Worm (Caenorhabditis elegans) whole organism, L4/young adult: ENCODE data around the gene rpl-35.

Experiments
- W03F9.2 ChIP-seq: fragments of 150-350 bp; optimal IDR thresholded peaks from 2 replicates; lab custom pipeline; 2014; ENCODE audit warnings: missing biosample characterization, missing genetic modification characterization
- dao-5 ChIP-seq: sonication (generic microtip); optimal IDR thresholded peaks from 2 replicates; lab custom pipeline; 2016; ENCODE audit warnings: missing genotype, missing genetic modification characterization, moderate library complexity, missing compliant biosample characterization
- him-1 ChIP-seq: sonication (generic microtip); optimal IDR thresholded peaks from 2 replicates; lab custom pipeline; 2016; ENCODE audit warnings: missing genotype, missing genetic modification reagents, missing genetic modification characterization, missing compliant biosample characterization

Gene rpl-35

ce11 chrIII:7824041-7824440 is 30.9 kb upstream of the rpl-35 start:
- no peak for TF ChIP-seq dao-5 (tag; lab: Kevin White, UChicago)
- no peak for TF ChIP-seq him-1 (tag; lab: Kevin White, UChicago)
- no peak for TF ChIP-seq W03F9.2 (tag; lab: Kevin White, UChicago)

- TF ChIP-seq him-1 (tag; lab: Kevin White, UChicago) = no peak
- peak; percentile 50 for TF ChIP-seq W03F9.2 (tag; lab: Kevin White, UChicago)
- no peak for TF ChIP-seq dao-5 (tag; lab: Kevin White, UChicago)
Observed at ce11 chrIII:7828576-7829461, 26.1 kb upstream of the rpl-35 start, which contains the start of the genes egl-45 and kcmf-1. TSS of gene egl-45 (minus strand) at chrIII:7828626. TSS of gene kcmf-1 (plus strand) at chrIII:7829411.

- TF ChIP-seq him-1 (tag; lab: Kevin White, UChicago) = no peak
- no peak for TF ChIP-seq dao-5 (tag; lab: Kevin White, UChicago)
- TF ChIP-seq W03F9.2 (tag; lab: Kevin White, UChicago) = no peak
Observed at ce11 chrIII:7832473-7832872, 22.5 kb upstream of the rpl-35 start.

ce11 chrIII:7834848-7835247 is 20.1 kb upstream of the rpl-35 start:
- no peak for TF ChIP-seq W03F9.2 (tag; lab: Kevin White, UChicago)
- no peak for TF ChIP-seq him-1 (tag; lab: Kevin White, UChicago)
- TF ChIP-seq dao-5 (tag; lab: Kevin White, UChicago) = no peak

- no peak for TF ChIP-seq W03F9.2 (tag; lab: Kevin White, UChicago)
- TF ChIP-seq him-1 (tag; lab: Kevin White, UChicago) = no peak
- TF ChIP-seq dao-5 (tag; lab: Kevin White, UChicago) = no peak
Observed at ce11 chrIII:7835684-7836083, 19.2 kb upstream of the rpl-35 start.

- no peak for TF ChIP-seq him-1 (tag; lab: Kevin White, UChicago)
- TF ChIP-seq W03F9.2 (tag; lab: Kevin White, UChicago) = no peak
- TF ChIP-seq dao-5 (tag; lab: Kevin White, UChicago) = no peak
Observed at ce11 chrIII:7837567-7837966, 17.4 kb upstream of the rpl-35 start.

- TF ChIP-seq him-1 (tag; lab: Kevin White, UChicago) (no peak), W03F9.2 (tag; lab: Kevin White, UChicago) (no peak), dao-5 (tag; lab: Kevin White, UChicago) (no peak)
Observed at ce11 chrIII:7838907-7839642, 15.9 kb upstream of the rpl-35 start, which contains the start of gene ceh-23. TSS of gene ceh-23 (plus strand) at chrIII:7839592.

ce11 chrIII:7843536-7843935 is 11.4 kb upstream of the rpl-35 start, which contains the start of gene ZK652.8:
TSS of gene ZK652.8 (minus strand) at chrIII:7843636.
- TF ChIP-seq W03F9.2 (tag; lab: Kevin White, UChicago) (no peak), him-1 (tag; lab: Kevin White, UChicago) (no peak), dao-5 (tag; lab: Kevin White, UChicago) (no peak)

- TF ChIP-seq dao-5 (tag; lab: Kevin White, UChicago) (no peak), W03F9.2 (tag; lab: Kevin White, UChicago) (no peak), him-1 (tag; lab: Kevin White, UChicago) (no peak)
Observed at ce11 chrIII:7848173-7848572, 6.8 kb upstream of the rpl-35 start.

ce11 chrIII:7855468-7855867 is 534 bp downstream of the rpl-35 start:
- TF ChIP-seq W03F9.2 (tag; lab: Kevin White, UChicago) = no peak
- TF ChIP-seq dao-5 (tag; lab: Kevin White, UChicago) = no peak
- no peak for TF ChIP-seq him-1 (tag; lab: Kevin White, UChicago)

ce11 chrIII:7857142-7857541 is 2.2 kb downstream of the rpl-35 start, which contains the start of gene tag-307:
TSS of gene tag-307 (minus strand) at chrIII:7857242.
- TF ChIP-seq him-1 (tag; lab: Kevin White, UChicago) (no peak), dao-5 (tag; lab: Kevin White, UChicago) (no peak), W03F9.2 (tag; lab: Kevin White, UChicago) (no peak)

ce11 chrIII:7858407-7859029 is 3.6 kb downstream of the rpl-35 start, which contains the start of the genes coq-5 and ufm-1:
TSS of gene coq-5 (minus strand) at chrIII:7858457.
TSS of gene ufm-1 (plus strand) at chrIII:7858979.
- peak; percentile 21 for TF ChIP-seq him-1 (tag; lab: Kevin White, UChicago)
- no peak for TF ChIP-seq W03F9.2 (tag; lab: Kevin White, UChicago)
